Worm (Caenorhabditis elegans) whole organism, L1 larva: ENCODE measurements around the gene Y42A5A.5.

ENCODE experiments used
- C04F5.9 ChIP-seq: sonication (generic microtip); optimal IDR thresholded peaks from 2 replicates; lab custom pipeline; 2016; ENCODE audit warnings: missing genetic modification characterization, missing compliant biosample characterization
- C34B4.2 ChIP-seq: sonication (generic microtip); optimal IDR thresholded peaks from 2 replicates; lab custom pipeline; 2017; ENCODE audit warnings: mild to moderate bottlenecking, missing genetic modification characterization, missing compliant biosample characterization
- F16B12.6 ChIP-seq: fragments of 150-350 bp; optimal IDR thresholded peaks from 2 replicates; lab custom pipeline; 2014; ENCODE audit warnings: missing biosample characterization, missing genetic modification characterization
- aha-1 ChIP-seq: fragments of 150-350 bp; optimal IDR thresholded peaks from 2 replicates; lab custom pipeline; 2014; ENCODE audit warnings: missing biosample characterization, missing genetic modification characterization
- alr-1 ChIP-seq: fragments of 200-800 bp; sonication (Bioruptor generic); optimal IDR thresholded peaks from 2 replicates; lab custom pipeline; 2018; ENCODE audit warnings: borderline replicate concordance, mild to moderate bottlenecking, missing genetic modification characterization, missing compliant biosample characterization
- ama-1 ChIP-seq: fragments of 150-350 bp; optimal IDR thresholded peaks from 2 replicates; lab custom pipeline; 2014
- blmp-1 ChIP-seq: fragments of 150-350 bp; optimal IDR thresholded peaks from 2 replicates; lab custom pipeline; 2014; ENCODE audit warnings: missing biosample characterization, missing genetic modification characterization
- ceh-63 ChIP-seq: fragments of 200-800 bp; sonication (Bioruptor generic); optimal IDR thresholded peaks from 2 replicates; lab custom pipeline; 2018; ENCODE audit warnings: mild to moderate bottlenecking, missing genetic modification characterization, missing compliant biosample characterization
- ces-1 ChIP-seq: fragments of 150-350 bp; optimal IDR thresholded peaks from 2 replicates; lab custom pipeline; 2014; ENCODE audit warnings: missing biosample characterization, missing genetic modification reagents, missing genetic modification characterization
- efl-1 ChIP-seq, 4 experiments: fragments of 150-350 bp; optimal IDR thresholded peaks in 3 of 4; peaks in 1 of 4; 1 replicate in 1 of 4; 2 replicates in 3 of 4; lab custom pipeline; 2014; ENCODE audit warnings: missing biosample characterization in 2 of 4, missing genetic modification characterization in 2 of 4, missing genetic modification reagents in 2 of 4
- efl-3 ChIP-seq: fragments of 200-800 bp; sonication (Bioruptor generic); optimal IDR thresholded peaks from 2 replicates; lab custom pipeline; 2018; ENCODE audit warnings: mild to moderate bottlenecking, missing genetic modification characterization, missing compliant biosample characterization
- egl-13 ChIP-seq: sonication (generic microtip); optimal IDR thresholded peaks from 2 replicates; lab custom pipeline; 2016; ENCODE audit warnings: missing genotype, missing genetic modification reagents, missing genetic modification characterization, missing compliant biosample characterization
- elt-2 ChIP-seq: sonication (generic microtip); optimal IDR thresholded peaks from 2 replicates; lab custom pipeline; 2016; ENCODE audit warnings: missing genetic modification characterization, mild to moderate bottlenecking, inconsistent platforms, missing compliant biosample characterization, missing genetic modification reagents
- elt-3 ChIP-seq, 6 experiments: fragments of 150-350 bp in 1 of 6; sonication (generic microtip); optimal IDR thresholded peaks; 2 replicates each; lab custom pipeline; 2017 to 2018; ENCODE audit warnings: missing biosample characterization in 6 of 6, missing genetic modification characterization in 6 of 6, inconsistent platforms in 1 of 6
- fkh-4 ChIP-seq: sonication (generic microtip); optimal IDR thresholded peaks from 2 replicates; lab custom pipeline; 2016; ENCODE audit warnings: missing compliant biosample characterization, missing genetic modification characterization, borderline replicate concordance
- fkh-8 ChIP-seq: sonication (generic microtip); optimal IDR thresholded peaks from 2 replicates; lab custom pipeline; 2016; ENCODE audit warnings: mild to moderate bottlenecking, missing genetic modification characterization, missing compliant biosample characterization
- hlh-4 ChIP-seq: sonication (generic microtip); optimal IDR thresholded peaks from 2 replicates; lab custom pipeline; 2016; ENCODE audit warnings: mild to moderate bottlenecking, missing genetic modification characterization, missing compliant biosample characterization
- hpl-2 ChIP-seq: fragments of 150-350 bp; optimal IDR thresholded peaks from 2 replicates; lab custom pipeline; 2014; ENCODE audit warnings: missing biosample characterization, missing genetic modification reagents, missing genetic modification characterization
- irx-1 ChIP-seq: sonication (generic microtip); optimal IDR thresholded peaks from 2 replicates; lab custom pipeline; 2016; ENCODE audit warnings: missing genetic modification characterization, missing compliant biosample characterization
- lin-13 ChIP-seq: fragments of 150-350 bp; optimal IDR thresholded peaks from 2 replicates; lab custom pipeline; 2014; ENCODE audit warnings: missing biosample characterization, missing genetic modification reagents, missing genetic modification characterization
- lin-15B ChIP-seq: fragments of 150-350 bp; sonication (generic microtip); optimal IDR thresholded peaks from 3 replicates; lab custom pipeline; 2014; ENCODE audit warnings: missing biosample characterization, missing genetic modification characterization
- lin-35 ChIP-seq, 2 experiments: fragments of 150-350 bp; optimal IDR thresholded peaks; 2 replicates each; lab custom pipeline; 2014; ENCODE audit warnings: missing biosample characterization in 2 of 2, missing genetic modification characterization in 2 of 2, missing genetic modification reagents in 2 of 2
- lin-39 ChIP-seq: fragments of 150-350 bp; optimal IDR thresholded peaks from 2 replicates; lab custom pipeline; 2014; ENCODE audit warnings: missing biosample characterization, missing genetic modification reagents, missing genetic modification characterization
- lsy-2 ChIP-seq, 2 experiments: fragments of 150-350 bp; optimal IDR thresholded peaks; 2 replicates each; lab custom pipeline; 2014; ENCODE audit warnings: missing biosample characterization in 2 of 2, missing genetic modification characterization in 2 of 2
- mab-9 ChIP-seq: fragments of 200-800 bp; sonication (Bioruptor generic); IDR thresholded peaks from 2 replicates; pipeline ENCODE4 v1.3.6; 2022; ENCODE audit warnings: missing genetic modification reagents, missing genetic modification characterization, missing compliant biosample characterization
- mdl-1 ChIP-seq, 2 experiments: fragments of 150-350 bp; optimal IDR thresholded peaks; 2 replicates each; lab custom pipeline; 2014 to 2017; ENCODE audit warnings: missing biosample characterization in 2 of 2, missing genetic modification characterization in 2 of 2, inconsistent platforms in 1 of 2
- mef-2 ChIP-seq: fragments of 150-350 bp; optimal IDR thresholded peaks from 2 replicates; lab custom pipeline; 2014; ENCODE audit warnings: missing biosample characterization, missing genetic modification characterization
- mep-1 ChIP-seq: fragments of 150-350 bp; optimal IDR thresholded peaks from 2 replicates; lab custom pipeline; 2014; ENCODE audit warnings: missing biosample characterization, missing genetic modification characterization
- nhr-20 ChIP-seq: sonication (generic microtip); optimal IDR thresholded peaks from 2 replicates; lab custom pipeline; 2016; ENCODE audit warnings: mild to moderate bottlenecking, missing genetic modification characterization, missing compliant biosample characterization
- nhr-28 ChIP-seq: fragments of 150-350 bp; optimal IDR thresholded peaks from 2 replicates; lab custom pipeline; 2014; ENCODE audit warnings: missing biosample characterization, missing genetic modification characterization
- nhr-47 ChIP-seq: sonication (generic microtip); optimal IDR thresholded peaks from 2 replicates; lab custom pipeline; 2016; ENCODE audit warnings: mild to moderate bottlenecking, missing genetic modification characterization, moderate library complexity, missing compliant biosample characterization
- nhr-71 ChIP-seq: sonication (generic microtip); optimal IDR thresholded peaks from 2 replicates; lab custom pipeline; 2016; ENCODE audit warnings: mild to moderate bottlenecking, missing genetic modification characterization, moderate library complexity, missing compliant biosample characterization
- nhr-76 ChIP-seq: sonication (generic microtip); optimal IDR thresholded peaks from 2 replicates; lab custom pipeline; 2017; ENCODE audit warnings: missing biosample characterization, missing genetic modification characterization
- nhr-90 ChIP-seq: sonication (generic microtip); optimal IDR thresholded peaks from 2 replicates; lab custom pipeline; 2016; ENCODE audit warnings: mild to moderate bottlenecking, missing genetic modification characterization, missing compliant biosample characterization; ENCODE audit not compliant: poor library complexity
- rnt-1 ChIP-seq: sonication (generic microtip); optimal IDR thresholded peaks from 2 replicates; lab custom pipeline; 2016; ENCODE audit warnings: mild to moderate bottlenecking, missing genetic modification characterization, moderate library complexity, missing compliant biosample characterization
- snu-23 ChIP-seq: sonication (generic microtip); optimal IDR thresholded peaks from 2 replicates; lab custom pipeline; 2016; ENCODE audit warnings: missing genetic modification characterization, missing compliant biosample characterization
- sup-37 ChIP-seq: fragments of 200-800 bp; sonication (Bioruptor generic); optimal IDR thresholded peaks from 2 replicates; lab custom pipeline; 2018; ENCODE audit warnings: mild to moderate bottlenecking, missing genetic modification characterization, missing compliant biosample characterization
- swsn-7 ChIP-seq: sonication (generic microtip); optimal IDR thresholded peaks from 2 replicates; lab custom pipeline; 2016; ENCODE audit warnings: missing genetic modification characterization, missing compliant biosample characterization
- xbp-1 ChIP-seq: sonication (generic microtip); optimal IDR thresholded peaks from 2 replicates; lab custom pipeline; 2016; ENCODE audit warnings: missing genetic modification characterization, missing compliant biosample characterization
- zag-1 ChIP-seq: fragments of 150-350 bp; optimal IDR thresholded peaks from 2 replicates; lab custom pipeline; 2014; ENCODE audit warnings: missing biosample characterization, missing genetic modification characterization
- ztf-11 ChIP-seq, 2 experiments: sonication (generic microtip); optimal IDR thresholded peaks; 2 replicates each; lab custom pipeline; 2016 to 2017; ENCODE audit warnings: missing genetic modification characterization in 2 of 2, missing biosample characterization in 1 of 2, missing compliant biosample characterization in 1 of 2
- ztf-4 ChIP-seq: fragments of 150-350 bp; optimal IDR thresholded peaks from 2 replicates; lab custom pipeline; 2014; ENCODE audit warnings: missing biosample characterization, missing genetic modification characterization

Y42A5A.5 gene

DNA sequence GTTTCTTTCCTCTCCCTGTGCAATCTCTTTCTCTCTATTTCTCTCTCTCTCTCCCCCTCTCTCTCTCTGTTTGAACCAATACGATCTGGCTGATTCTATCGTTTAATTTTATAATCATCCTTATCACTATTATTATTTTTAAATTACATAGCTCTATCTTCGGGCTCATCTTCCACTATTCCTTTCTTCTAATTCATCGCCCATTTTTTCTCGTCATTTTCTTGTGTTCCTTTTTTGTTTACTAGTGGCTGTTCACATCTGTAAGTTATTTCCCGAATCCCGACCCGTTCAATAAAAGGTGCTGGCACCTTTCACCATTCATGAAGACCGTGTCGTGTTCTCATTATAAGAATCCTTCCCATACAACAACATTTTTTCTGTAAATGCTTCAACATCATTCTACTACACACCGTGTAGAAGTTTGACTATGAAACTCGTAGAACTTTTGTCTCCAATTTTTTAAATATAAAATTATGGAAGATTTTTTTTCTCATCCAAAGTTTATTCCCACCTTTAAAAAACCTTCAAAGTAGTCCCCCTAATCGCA, 8.7 kb upstream of the Y42A5A.5 start:
- TF ChIP-seq egl-13 (tag; lab: Kevin White, UChicago): no peak
- TF ChIP-seq swsn-7 (tag; lab: Kevin White, UChicago): no peak
- TF ChIP-seq sup-37 (GFP tag; lab: Kevin White, UChicago): no peak
- TF ChIP-seq C34B4.2 (tag; lab: Kevin White, UChicago): no peak
- peak; percentile 16 for TF ChIP-seq nhr-20
- TF ChIP-seq mdl-1 (tag; optimal IDR thresholded peaks at IDR 0.05; lab: Kevin White, UChicago): no peak
- TF ChIP-seq ztf-4 (tag; lab: Kevin White, UChicago): peak; percentile 60
- TF ChIP-seq F16B12.6 (tag; lab: Kevin White, UChicago): no peak
- no peak for TF ChIP-seq mep-1
- TF ChIP-seq nhr-28: no peak
- no peak for TF ChIP-seq alr-1 (tag; lab: Kevin White, UChicago)
- TF ChIP-seq elt-3 (tag; optimal IDR thresholded peaks at IDR 0.05; lab: Kevin White, UChicago): no peak
- TF ChIP-seq hlh-4: no peak
- TF ChIP-seq fkh-8: no peak
- no peak for TF ChIP-seq ceh-63 (GFP tag; lab: Kevin White, UChicago)
- TF ChIP-seq efl-1 (optimal IDR thresholded peaks at IDR 0.05; lab: Kevin White, UChicago): peak in 1 of 2 experiments; percentile 15
- TF ChIP-seq efl-1 (GFP tag; optimal IDR thresholded peaks at IDR 0.05 in 1 of 2; lab: Kevin White, UChicago): peak in 1 of 2 experiments; percentile 71
- no peak for TF ChIP-seq C04F5.9 (tag; lab: Kevin White, UChicago)
- TF ChIP-seq nhr-76 (tag; lab: Kevin White, UChicago): no peak
- peak; percentile 61 for TF ChIP-seq nhr-90 (tag; lab: Kevin White, UChicago)
- no peak for TF ChIP-seq rnt-1 (tag; lab: Kevin White, UChicago)
- no peak for TF ChIP-seq lsy-2 (tag; optimal IDR thresholded peaks at IDR 0.05; lab: Kevin White, UChicago)
- no peak for TF ChIP-seq ces-1 (GFP tag; lab: Kevin White, UChicago)
- TF ChIP-seq lin-15B (tag; lab: Kevin White, UChicago): no peak
- TF ChIP-seq nhr-47 (tag; lab: Kevin White, UChicago): peak; percentile 15
- peak; percentile 20 for TF ChIP-seq ama-1 (lab: Kevin White, UChicago)
- no peak for TF ChIP-seq irx-1 (tag; lab: Kevin White, UChicago)
- TF ChIP-seq elt-2 (tag; lab: Kevin White, UChicago): no peak
- peak in 1 of 2 experiments; percentile 3 for TF ChIP-seq ztf-11 (tag; optimal IDR thresholded peaks at IDR 0.05; lab: Kevin White, UChicago)
- TF ChIP-seq xbp-1: no peak
- TF ChIP-seq nhr-71 (tag; lab: Kevin White, UChicago): peak; percentile 56
- TF ChIP-seq lin-39 (tag; lab: Kevin White, UChicago): no peak
- TF ChIP-seq mef-2 (tag; lab: Kevin White, UChicago): no peak
- no peak for TF ChIP-seq efl-3 (GFP tag; lab: Kevin White, UChicago)
- TF ChIP-seq mab-9 (GFP tag; lab: Robert Waterston, UW): no peak
- TF ChIP-seq blmp-1 (tag; lab: Kevin White, UChicago): no peak
- TF ChIP-seq snu-23 (GFP tag; lab: Kevin White, UChicago): no peak
- no peak for TF ChIP-seq aha-1
- TF ChIP-seq zag-1 (tag; lab: Kevin White, UChicago): no peak
- no peak for TF ChIP-seq lin-13 (GFP tag; lab: Kevin White, UChicago)
- no peak for TF ChIP-seq fkh-4
- TF ChIP-seq lin-35 (GFP tag; optimal IDR thresholded peaks at IDR 0.05; lab: Kevin White, UChicago): peak in 1 of 2 experiments; percentile 11

- no peak for TF ChIP-seq hpl-2 (GFP tag; lab: Kevin White, UChicago)
These were observed 4.1 kb upstream of the Y42A5A.5 start, which contains the start of gene math-33 for ce11 chrV:11113607-11114006. math-33 (plus strand) TSS chrV:11113907.
